Fruit fly (Drosophila melanogaster): ENCODE measurements around the gene mRpL22.

- TF ChIP-seq ttk (optimal IDR thresholded peaks at IDR 0.05) = no peak
- TF ChIP-seq h (optimal IDR thresholded peaks at IDR 0.05) = no peak
- no peak for TF ChIP-seq Sin3A (optimal IDR thresholded peaks at IDR 0.05)
- TF ChIP-seq psq (optimal IDR thresholded peaks at IDR 0.05) = no peak
Observed at dm6 chrX:16791058-16791457, 7.3 kb downstream of the mRpL22 start, which contains the start of gene Rrp45.

Data from Kc167 (cell line).